Fruit fly (Drosophila melanogaster): ENCODE results near the gene CG42554.

dm6 chr3L:815234-816200, 20.0 kb upstream of the CG42554 start:
- TF ChIP-seq gl (tag; optimal IDR thresholded peaks at IDR 0.05): no peak
- TF ChIP-seq CG4496 (GFP tag; IDR thresholded peaks at IDR 0.05): 0 out of 3 replicates have a peak, but pooled peaks have one; percentile 31
- no peak for TF ChIP-seq Snoo (tag; optimal IDR thresholded peaks at IDR 0.05)

Measured in whole organism, pupa.